Worm (Caenorhabditis elegans) whole organism, young adult: ENCODE measurements around the gene pitr-3.
A peak's percentile ranks its signal among the peaks of the same experiment; 100 is the strongest.

Experiments
- D2030.7 ChIP-seq: fragments of 200-800 bp; sonication (Bioruptor generic); IDR thresholded peaks from 2 replicates; pipeline ENCODE4 v1.3.6; 2022; ENCODE audit warnings: missing genetic modification reagents, missing genetic modification characterization, missing compliant biosample characterization
- F23B12.7 ChIP-seq: sonication (generic microtip); optimal IDR thresholded peaks from 2 replicates; lab custom pipeline; 2017; ENCODE audit warnings: missing genetic modification characterization, mild to moderate bottlenecking, missing compliant biosample characterization, antibody characterized with exemption, moderate library complexity; ENCODE audit not compliant: insufficient read depth
- F55B11.4 ChIP-seq: sonication (generic microtip); optimal IDR thresholded peaks from 2 replicates; lab custom pipeline; 2016; ENCODE audit warnings: missing compliant biosample characterization, missing genetic modification characterization, borderline replicate concordance; ENCODE audit not compliant: insufficient read depth
- F57C9.4 ChIP-seq: sonication (generic microtip); optimal IDR thresholded peaks from 2 replicates; lab custom pipeline; 2017; ENCODE audit warnings: mild to moderate bottlenecking, missing genetic modification characterization, missing compliant biosample characterization
- K12H6.12 ChIP-seq: fragments of 200-800 bp; sonication (Bioruptor generic); optimal IDR thresholded peaks from 2 replicates; lab custom pipeline; 2018; ENCODE audit warnings: mild to moderate bottlenecking, missing genetic modification characterization, missing compliant biosample characterization
- Y56A3A.18 ChIP-seq: fragments of 200-800 bp; sonication (Bioruptor generic); IDR thresholded peaks from 2 replicates; pipeline ENCODE4 v1.3.6; 2022; ENCODE audit warnings: missing genetic modification reagents, missing genetic modification characterization, missing compliant biosample characterization
- Y79H2A.3 ChIP-seq: fragments of 200-800 bp; sonication (Bioruptor generic); conservative IDR thresholded peaks from 2 replicates; pipeline ENCODE4 v1.3.6; 2022; ENCODE audit warnings: missing genetic modification reagents, missing genetic modification characterization, missing compliant biosample characterization
- Y95B8A.8 ChIP-seq: fragments of 200-800 bp; sonication (Bioruptor generic); IDR thresholded peaks from 2 replicates; pipeline ENCODE4 v1.3.6; 2022; ENCODE audit warnings: missing genetic modification reagents, missing genetic modification characterization, missing compliant biosample characterization
- atf-7 ChIP-seq: sonication (generic microtip); optimal IDR thresholded peaks from 2 replicates; lab custom pipeline; 2017; ENCODE audit warnings: mild to moderate bottlenecking, missing genetic modification characterization, missing compliant biosample characterization
- attf-5 ChIP-seq: fragments of 200-800 bp; sonication (Bioruptor generic); optimal IDR thresholded peaks from 2 replicates; lab custom pipeline; 2018; ENCODE audit warnings: mild to moderate bottlenecking, missing genetic modification characterization, missing compliant biosample characterization
- cebp-2 ChIP-seq: fragments of 200-800 bp; sonication (Bioruptor generic); IDR thresholded peaks from 2 replicates; pipeline ENCODE4 v1.3.6; 2022; ENCODE audit warnings: missing genetic modification characterization, missing compliant biosample characterization
- ceh-100 ChIP-seq: fragments of 200-800 bp; sonication (Bioruptor generic); IDR thresholded peaks from 2 replicates; pipeline ENCODE4 v1.3.6; 2022; ENCODE audit warnings: missing genetic modification reagents, missing genetic modification characterization, missing compliant biosample characterization
- ceh-58 ChIP-seq: fragments of 200-800 bp; sonication (Bioruptor generic); IDR thresholded peaks from 2 replicates; pipeline ENCODE4 v1.3.6; 2022; ENCODE audit warnings: missing genetic modification characterization, missing compliant biosample characterization
- chd-7 ChIP-seq: sonication (generic microtip); optimal IDR thresholded peaks from 2 replicates; lab custom pipeline; 2016; ENCODE audit warnings: mild to moderate bottlenecking, missing genetic modification characterization, moderate library complexity, missing compliant biosample characterization
- die-1 ChIP-seq: sonication (generic microtip); optimal IDR thresholded peaks from 2 replicates; lab custom pipeline; 2016; ENCODE audit warnings: missing genotype, mild to moderate bottlenecking, missing genetic modification characterization, missing compliant biosample characterization
- egl-18 ChIP-seq: fragments of 200-800 bp; sonication (Bioruptor generic); IDR thresholded peaks from 2 replicates; pipeline ENCODE4 v1.3.6; 2022; ENCODE audit warnings: missing genetic modification reagents, missing genetic modification characterization, missing compliant biosample characterization
- egl-44 ChIP-seq: fragments of 200-800 bp; sonication (Bioruptor generic); IDR thresholded peaks from 2 replicates; pipeline ENCODE4 v1.3.6; 2022; ENCODE audit warnings: missing genetic modification reagents, missing genetic modification characterization, missing compliant biosample characterization
- gei-17 ChIP-seq: fragments of 200-800 bp; sonication (Bioruptor generic); optimal IDR thresholded peaks from 2 replicates; lab custom pipeline; 2018; ENCODE audit warnings: mild to moderate bottlenecking, missing genetic modification characterization, missing compliant biosample characterization
- hlh-26 ChIP-seq: fragments of 200-800 bp; sonication (Bioruptor generic); conservative IDR thresholded peaks from 2 replicates; pipeline ENCODE4 v1.3.6; 2022; ENCODE audit warnings: missing genetic modification reagents, missing genetic modification characterization, missing compliant biosample characterization
- hmg-20 ChIP-seq: fragments of 200-800 bp; sonication (Bioruptor generic); IDR thresholded peaks from 2 replicates; pipeline ENCODE4 v1.3.6; 2022; ENCODE audit warnings: missing genetic modification reagents, missing genetic modification characterization, missing compliant biosample characterization
- hrde-1 ChIP-seq: sonication (generic microtip); optimal IDR thresholded peaks from 2 replicates; lab custom pipeline; 2016; ENCODE audit warnings: missing genetic modification characterization, mild to moderate bottlenecking, missing compliant biosample characterization, moderate library complexity, missing genotype, missing genetic modification reagents, borderline replicate concordance
- let-526 ChIP-seq: fragments of 200-800 bp; sonication (Bioruptor generic); IDR thresholded peaks from 2 replicates; pipeline ENCODE4 v1.3.6; 2022; ENCODE audit warnings: missing genetic modification reagents, missing genetic modification characterization, missing compliant biosample characterization
- lin-35 ChIP-seq, 3 experiments: fragments of 150-350 bp in 2 of 3; sonication (generic microtip) in 1 of 3; optimal IDR thresholded peaks; 2 replicates each; lab custom pipeline; 2014 to 2018; ENCODE audit warnings: missing biosample characterization in 3 of 3, missing genetic modification characterization in 3 of 3, missing genetic modification reagents in 3 of 3
- lin-40 ChIP-seq: sonication (generic microtip); optimal IDR thresholded peaks from 2 replicates; lab custom pipeline; 2016; ENCODE audit warnings: missing genetic modification characterization, mild to moderate bottlenecking, missing compliant biosample characterization, missing genotype, missing genetic modification reagents
- lsy-27 ChIP-seq: sonication (generic microtip); optimal IDR thresholded peaks from 2 replicates; lab custom pipeline; 2017; ENCODE audit warnings: missing genetic modification characterization, mild to moderate bottlenecking, missing compliant biosample characterization, antibody characterized with exemption, missing genotype, borderline replicate concordance; ENCODE audit not compliant: insufficient read depth
- mcd-1 ChIP-seq: fragments of 200-800 bp; sonication (Bioruptor generic); IDR thresholded peaks from 2 replicates; pipeline ENCODE4 v1.3.6; 2022; ENCODE audit warnings: missing genetic modification reagents, missing genetic modification characterization, missing compliant biosample characterization
- mel-28 ChIP-seq: sonication (generic microtip); optimal IDR thresholded peaks from 2 replicates; lab custom pipeline; 2016; ENCODE audit warnings: borderline replicate concordance, mild to moderate bottlenecking, missing genetic modification characterization, missing compliant biosample characterization
- mes-4 ChIP-seq: sonication (generic microtip); optimal IDR thresholded peaks from 2 replicates; lab custom pipeline; 2016; ENCODE audit warnings: missing genotype, missing genetic modification characterization, missing compliant biosample characterization
- nfya-1 ChIP-seq: sonication (generic microtip); optimal IDR thresholded peaks from 2 replicates; lab custom pipeline; 2017; ENCODE audit warnings: antibody characterized with exemption, missing compliant biosample characterization, missing genetic modification characterization, borderline replicate concordance; ENCODE audit not compliant: insufficient read depth
- nhr-120 ChIP-seq: fragments of 200-800 bp; sonication (Bioruptor generic); IDR thresholded peaks from 2 replicates; pipeline ENCODE4 v1.3.6; 2022; ENCODE audit warnings: missing genetic modification characterization, missing compliant biosample characterization
- rec-8 ChIP-seq, 2 experiments: sonication (generic microtip); optimal IDR thresholded peaks; 2 replicates each; lab custom pipeline; 2016; ENCODE audit warnings: mild to moderate bottlenecking in 2 of 2, missing genetic modification characterization in 2 of 2, missing genetic modification reagents in 2 of 2, missing genotype in 2 of 2, missing biosample characterization in 1 of 2, missing compliant biosample characterization in 1 of 2, moderate library complexity in 1 of 2
- repo-1 ChIP-seq: sonication (generic microtip); optimal IDR thresholded peaks from 2 replicates; lab custom pipeline; 2017; ENCODE audit warnings: mild to moderate bottlenecking, missing genetic modification characterization, missing compliant biosample characterization
- rpc-1 ChIP-seq, 2 experiments: fragments of 150-350 bp in 1 of 2; sonication (generic microtip) in 1 of 2; optimal IDR thresholded peaks; 2 replicates each; lab custom pipeline; 2014 to 2018; ENCODE audit warnings: missing biosample characterization in 1 of 2, missing genetic modification characterization in 1 of 2, missing genetic modification reagents in 1 of 2, missing genotype in 1 of 2
- sea-2 ChIP-seq: fragments of 200-800 bp; sonication (Bioruptor generic); IDR thresholded peaks from 2 replicates; pipeline ENCODE4 v1.3.6; 2022; ENCODE audit warnings: missing genetic modification characterization, missing compliant biosample characterization
- snpc-1.3 ChIP-seq: sonication (generic microtip); optimal IDR thresholded peaks from 2 replicates; lab custom pipeline; 2017; ENCODE audit warnings: missing genetic modification characterization, mild to moderate bottlenecking, missing compliant biosample characterization, antibody characterized with exemption, moderate library complexity, missing genotype, missing genetic modification reagents; ENCODE audit not compliant: insufficient read depth
- snpc-3.4 ChIP-seq: sonication (generic microtip); optimal IDR thresholded peaks from 2 replicates; lab custom pipeline; 2017; ENCODE audit warnings: missing genetic modification characterization, mild to moderate bottlenecking, missing compliant biosample characterization, antibody characterized with exemption, moderate library complexity, missing genotype, missing genetic modification reagents
- snpc-4 ChIP-seq, 5 experiments: fragments of 150-350 bp in 1 of 5; sonication (generic microtip) in 4 of 5; optimal IDR thresholded peaks; 2 replicates each; lab custom pipeline; 2014 to 2018; ENCODE audit warnings: missing genetic modification characterization in 5 of 5, missing biosample characterization in 3 of 5, antibody characterized with exemption in 2 of 5, mild to moderate bottlenecking in 2 of 5, missing compliant biosample characterization in 2 of 5, missing genotype in 2 of 5, moderate library complexity in 2 of 5, missing genetic modification reagents in 1 of 5
- somi-1 ChIP-seq: fragments of 200-800 bp; sonication (Bioruptor generic); optimal IDR thresholded peaks from 2 replicates; lab custom pipeline; 2018; ENCODE audit warnings: mild to moderate bottlenecking, missing genetic modification characterization, missing compliant biosample characterization
- tbx-9 ChIP-seq: sonication (generic microtip); optimal IDR thresholded peaks from 2 replicates; lab custom pipeline; 2016; ENCODE audit warnings: borderline replicate concordance, missing genetic modification characterization, inconsistent platforms, missing compliant biosample characterization
- tlf-1 ChIP-seq: fragments of 200-800 bp; sonication (Bioruptor generic); optimal IDR thresholded peaks from 2 replicates; lab custom pipeline; 2018; ENCODE audit warnings: mild to moderate bottlenecking, missing genetic modification characterization, missing compliant biosample characterization
- zim-3 ChIP-seq: sonication (generic microtip); optimal IDR thresholded peaks from 2 replicates; lab custom pipeline; 2017; ENCODE audit warnings: mild to moderate bottlenecking, missing genetic modification characterization, moderate library complexity, missing compliant biosample characterization
- ztf-18 ChIP-seq: sonication (generic microtip); optimal IDR thresholded peaks from 2 replicates; lab custom pipeline; 2016; ENCODE audit warnings: missing genotype, mild to moderate bottlenecking, missing genetic modification characterization, missing compliant biosample characterization
- ztf-26 ChIP-seq: sonication (generic microtip); optimal IDR thresholded peaks from 2 replicates; lab custom pipeline; 2017; ENCODE audit warnings: missing genetic modification characterization, missing compliant biosample characterization
- ztf-28 ChIP-seq: fragments of 200-800 bp; sonication (Bioruptor generic); IDR thresholded peaks from 2 replicates; pipeline ENCODE4 v1.3.6; 2022; ENCODE audit warnings: missing genetic modification reagents, missing genetic modification characterization, missing compliant biosample characterization

The pitr-3 gene

DNA sequence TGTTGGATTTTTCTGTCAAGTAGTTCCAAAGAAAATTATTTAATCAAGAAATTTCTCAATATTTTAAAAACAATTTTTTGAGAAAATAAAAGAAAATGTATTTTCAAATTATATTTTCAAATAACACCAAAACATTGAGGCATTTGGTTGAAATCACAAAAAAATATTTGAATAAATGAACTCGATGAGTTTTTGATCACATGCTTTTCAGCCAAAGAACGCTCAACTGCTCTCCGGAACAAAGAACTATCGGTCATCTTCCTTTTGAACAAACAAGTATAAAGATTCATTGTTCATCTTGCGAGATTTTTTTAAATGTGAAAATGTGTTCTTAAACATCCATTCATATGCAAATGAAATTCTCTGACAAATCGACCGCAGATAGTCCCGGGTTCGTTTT is 46.2 kb downstream of the pitr-3 start:
- TF ChIP-seq zim-3, result no peak
- peak in 1 of 3 experiments; percentile 1 for TF ChIP-seq lin-35 (GFP tag; optimal IDR thresholded peaks at IDR 0.05; lab: Kevin White, UChicago)

DNA sequence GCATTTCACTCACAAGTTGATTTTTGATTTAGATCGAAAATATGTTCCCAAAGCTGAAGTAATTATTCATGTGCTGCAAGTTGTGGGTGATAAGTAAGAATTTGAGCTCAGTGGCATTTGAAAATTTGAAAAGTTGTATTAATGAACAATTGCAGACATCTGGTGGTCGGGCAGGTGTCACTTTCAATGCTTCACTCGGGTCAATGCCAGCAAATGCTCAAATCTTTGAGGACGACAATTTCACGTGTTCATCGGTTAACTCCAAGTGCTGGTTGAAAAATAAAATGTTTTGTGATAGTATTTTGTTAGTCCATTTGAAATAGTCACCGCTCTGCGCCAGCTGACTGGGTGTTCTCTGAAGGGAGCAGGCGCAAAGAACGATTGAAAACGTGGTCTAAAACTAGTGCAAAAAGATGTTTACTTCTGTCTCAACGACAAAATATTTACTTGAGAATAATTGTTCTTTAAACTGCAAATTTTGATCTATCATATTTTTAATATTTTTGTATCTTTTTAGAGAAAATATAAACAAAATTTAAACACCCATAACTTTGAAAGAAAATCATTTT is 47.1 kb downstream of the pitr-3 start:
- no peak for TF ChIP-seq hlh-26 (GFP tag; lab: Robert Waterston, UW)
- no peak for TF ChIP-seq nfya-1
- peak; percentile 33 for TF ChIP-seq chd-7 (tag; lab: Kevin White, UChicago)
- TF ChIP-seq egl-44 (GFP tag; lab: Robert Waterston, UW), result no peak
- TF ChIP-seq attf-5, result peak; percentile 50
- no peak for TF ChIP-seq hrde-1 (tag; lab: Kevin White, UChicago)
- no peak for TF ChIP-seq die-1 (tag; lab: Kevin White, UChicago)
- TF ChIP-seq tbx-9, result no peak
- no peak for TF ChIP-seq hmg-20 (GFP tag; lab: Robert Waterston, UW)
- TF ChIP-seq ztf-26, result no peak
- no peak for TF ChIP-seq F57C9.4 (tag; lab: Kevin White, UChicago)
- no peak for TF ChIP-seq egl-18 (GFP tag; lab: Robert Waterston, UW)
- no peak for TF ChIP-seq snpc-4 (GFP tag; optimal IDR thresholded peaks at IDR 0.05; lab: Kevin White, UChicago)
- TF ChIP-seq snpc-4 (tag; optimal IDR thresholded peaks at IDR 0.05; lab: Kevin White, UChicago), result peak in 1 of 4 experiments; percentile 18
- TF ChIP-seq nhr-120 (GFP tag; lab: Robert Waterston, UW), result no peak
- no peak for TF ChIP-seq snpc-3.4 (tag; lab: Kevin White, UChicago)
- TF ChIP-seq repo-1 (tag; lab: Kevin White, UChicago), result no peak
- peak; percentile 27 for TF ChIP-seq tlf-1 (GFP tag; lab: Kevin White, UChicago)
- no peak for TF ChIP-seq ceh-100 (GFP tag; lab: Robert Waterston, UW)
- no peak for TF ChIP-seq gei-17
- TF ChIP-seq ztf-28 (GFP tag; lab: Robert Waterston, UW), result no peak
- no peak for TF ChIP-seq Y79H2A.3 (GFP tag; lab: Robert Waterston, UW)
- no peak for TF ChIP-seq F23B12.7 (tag; lab: Kevin White, UChicago)
- TF ChIP-seq let-526 (GFP tag; lab: Robert Waterston, UW), result peak; percentile 41; the same call in 1 of the 2 replicates
- no peak for TF ChIP-seq mes-4
- no peak for TF ChIP-seq D2030.7 (GFP tag; lab: Robert Waterston, UW)
- no peak for TF ChIP-seq ztf-18
- no peak for TF ChIP-seq Y95B8A.8 (GFP tag; lab: Robert Waterston, UW)
- TF ChIP-seq Y56A3A.18 (GFP tag; lab: Robert Waterston, UW), result no peak
- TF ChIP-seq mcd-1 (GFP tag; lab: Robert Waterston, UW), result no peak; the same call in 1 of the 2 replicates
- no peak for TF ChIP-seq snpc-1.3
- TF ChIP-seq F55B11.4, result no peak
- TF ChIP-seq somi-1 (GFP tag; lab: Kevin White, UChicago), result no peak
- TF ChIP-seq mel-28, result no peak
- peak; percentile 44 for TF ChIP-seq K12H6.12 (tag; lab: Kevin White, UChicago)
- no peak for TF ChIP-seq sea-2 (GFP tag; lab: Robert Waterston, UW)
- TF ChIP-seq rpc-1 (optimal IDR thresholded peaks at IDR 0.05; lab: Kevin White, UChicago), result no peak
- no peak for TF ChIP-seq rpc-1 (tag; optimal IDR thresholded peaks at IDR 0.05; lab: Kevin White, UChicago)
- TF ChIP-seq ceh-58 (GFP tag; lab: Robert Waterston, UW), result no peak
- TF ChIP-seq rec-8 (tag; optimal IDR thresholded peaks at IDR 0.05; lab: Kevin White, UChicago), result no peak
- no peak for TF ChIP-seq atf-7 (tag; lab: Kevin White, UChicago)
- TF ChIP-seq lin-40 (tag; lab: Kevin White, UChicago), result no peak
- TF ChIP-seq cebp-2 (GFP tag; lab: Robert Waterston, UW), result no peak
- no peak for TF ChIP-seq lsy-27
